Worm (Caenorhabditis elegans) whole organism, L4 larva: ENCODE results near the gene sre-31.

Source experiments
- F37D6.2 ChIP-seq: sonication (generic microtip); optimal IDR thresholded peaks from 2 replicates; lab custom pipeline; 2016; ENCODE audit warnings: mild to moderate bottlenecking, missing genetic modification characterization, missing compliant biosample characterization
- nhr-102 ChIP-seq: sonication (generic microtip); optimal IDR thresholded peaks from 2 replicates; lab custom pipeline; 2016; ENCODE audit warnings: mild to moderate bottlenecking, missing genetic modification characterization, moderate library complexity, missing compliant biosample characterization

- no peak for TF ChIP-seq F37D6.2 (tag; lab: Kevin White, UChicago)
- no peak for TF ChIP-seq nhr-102
These were observed 39.6 kb upstream of the sre-31 start, which contains the start of gene srh-27 for ce11 chrII:12448241-12448640.
